Fruit fly (Drosophila melanogaster): ENCODE measurements around the gene eIF4H1.

DNA sequence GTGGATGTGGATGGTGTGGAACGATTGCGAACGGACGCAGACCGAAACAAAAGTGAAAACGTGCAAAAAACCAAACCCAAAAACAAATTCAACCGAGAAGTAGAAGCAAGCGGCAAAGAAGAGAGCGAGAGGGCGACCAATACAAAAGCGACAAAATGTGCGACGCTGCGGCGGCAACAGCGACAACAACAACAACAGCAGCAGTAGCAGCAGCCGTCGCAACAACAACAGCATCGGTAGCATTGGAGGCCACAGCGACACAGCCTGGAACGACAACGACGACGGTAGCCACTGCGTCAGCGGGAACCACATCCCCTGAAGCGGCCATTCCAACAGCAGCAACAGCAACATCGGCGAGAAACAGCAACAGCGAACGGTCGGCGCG is 25.3 kb upstream of the eIF4H1 start:
- TF ChIP-seq Myc (optimal IDR thresholded peaks at IDR 0.05) (no peak), fru (GFP tag; optimal IDR thresholded peaks at IDR 0.05) (no peak), sv (GFP tag; optimal IDR thresholded peaks at IDR 0.05) (no peak), Vsx2 (GFP tag; optimal IDR thresholded peaks at IDR 0.05; ENCODE audit: partially characterized antibody) (no peak), Dfd (GFP tag; optimal IDR thresholded peaks at IDR 0.05) (no peak), CG32264 (GFP tag; optimal IDR thresholded peaks at IDR 0.05) (no peak), lola (GFP tag; optimal IDR thresholded peaks at IDR 0.05) (no peak), pan (optimal IDR thresholded peaks at IDR 0.05) (no peak)

Measured in whole organism, wandering third instar larva.